Worm (Caenorhabditis elegans) whole organism, L4 larva: ENCODE measurements around the gene C01G10.15.
"Not testable (repeated sequence)": the region's sequence is repeated elsewhere in the genome, so short reads cannot be mapped to it uniquely, and the experiment has no call there.

ENCODE experiments used
- F10B5.3 ChIP-seq: sonication (generic microtip); optimal IDR thresholded peaks from 2 replicates; lab custom pipeline; 2016; ENCODE audit warnings: mild to moderate bottlenecking, missing genetic modification characterization, missing compliant biosample characterization
- F26F4.8 ChIP-seq: fragments of 200-800 bp; sonication (Bioruptor generic); conservative IDR thresholded peaks from 2 replicates; pipeline ENCODE4 v1.3.6; 2022; ENCODE audit warnings: missing genetic modification characterization, missing compliant biosample characterization
- T20F7.1 ChIP-seq: fragments of 200-800 bp; sonication (Bioruptor generic); optimal IDR thresholded peaks from 2 replicates; lab custom pipeline; 2018; ENCODE audit warnings: mild to moderate bottlenecking, missing genetic modification characterization, missing compliant biosample characterization
- ZK546.5 ChIP-seq, 2 experiments: sonication (generic microtip); optimal IDR thresholded peaks; 2 replicates each; lab custom pipeline; 2017; ENCODE audit warnings: missing biosample characterization in 2 of 2, missing genetic modification characterization in 2 of 2
- aly-2 ChIP-seq: sonication (generic microtip); optimal IDR thresholded peaks from 2 replicates; lab custom pipeline; 2018; ENCODE audit warnings: missing biosample characterization, missing genetic modification characterization
- attf-4 ChIP-seq: sonication (generic microtip); optimal IDR thresholded peaks from 3 replicates; lab custom pipeline; 2017; ENCODE audit warnings: missing biosample characterization, missing genetic modification characterization
- ceh-62 ChIP-seq: sonication (generic microtip); optimal IDR thresholded peaks from 2 replicates; lab custom pipeline; 2017; ENCODE audit warnings: missing biosample characterization, missing genetic modification characterization
- ceh-82 ChIP-seq: sonication (generic microtip); optimal IDR thresholded peaks from 2 replicates; lab custom pipeline; 2017; ENCODE audit warnings: missing biosample characterization, missing genetic modification characterization
- daf-12 ChIP-seq: fragments of 150-350 bp; optimal IDR thresholded peaks from 2 replicates; lab custom pipeline; 2014; ENCODE audit warnings: missing biosample characterization, missing genetic modification reagents, missing genetic modification characterization
- daf-16 ChIP-seq, 3 experiments: sonication (generic microtip); optimal IDR thresholded peaks; 2 replicates each; lab custom pipeline; 2016 to 2017; ENCODE audit warnings: missing genetic modification characterization in 3 of 3, missing genetic modification reagents in 3 of 3, mild to moderate bottlenecking in 2 of 3, missing compliant biosample characterization in 2 of 3, missing biosample characterization in 1 of 3, moderate library complexity in 1 of 3
- daf-19 ChIP-seq: fragments of 200-800 bp; sonication (Bioruptor generic); conservative IDR thresholded peaks from 2 replicates; pipeline ENCODE4 v1.3.6; 2022; ENCODE audit warnings: missing genetic modification characterization, missing compliant biosample characterization
- dmd-6 ChIP-seq: fragments of 200-800 bp; sonication (Bioruptor generic); IDR thresholded peaks from 2 replicates; pipeline ENCODE4 v1.3.6; 2022; ENCODE audit warnings: missing genetic modification reagents, missing genetic modification characterization, missing compliant biosample characterization
- dpl-1 ChIP-seq: fragments of 150-350 bp; optimal IDR thresholded peaks from 2 replicates; lab custom pipeline; 2014; ENCODE audit warnings: missing biosample characterization, missing genetic modification reagents, missing genetic modification characterization
- dve-1 ChIP-seq: sonication (generic microtip); optimal IDR thresholded peaks from 2 replicates; lab custom pipeline; 2017; ENCODE audit warnings: antibody characterized with exemption, mild to moderate bottlenecking, missing genetic modification characterization, missing compliant biosample characterization; ENCODE audit not compliant: insufficient read depth
- egl-27 ChIP-seq: sonication (generic microtip); optimal IDR thresholded peaks from 3 replicates; lab custom pipeline; 2017; ENCODE audit warnings: missing biosample characterization, missing genetic modification reagents, missing genetic modification characterization
- gei-8 ChIP-seq: fragments of 200-800 bp; sonication (Bioruptor generic); optimal IDR thresholded peaks from 2 replicates; lab custom pipeline; 2018; ENCODE audit warnings: mild to moderate bottlenecking, missing genetic modification characterization, missing compliant biosample characterization
- hif-1 ChIP-seq, 2 experiments: sonication (generic microtip); optimal IDR thresholded peaks; 2 replicates each; lab custom pipeline; 2016 to 2017; ENCODE audit warnings: missing compliant biosample characterization in 2 of 2, missing genetic modification characterization in 2 of 2, missing genetic modification reagents in 2 of 2, missing genotype in 2 of 2, mild to moderate bottlenecking in 1 of 2
- hlh-11 ChIP-seq: fragments of 200-800 bp; sonication (Bioruptor generic); optimal IDR thresholded peaks from 2 replicates; lab custom pipeline; 2018; ENCODE audit warnings: mild to moderate bottlenecking, missing genetic modification characterization, missing compliant biosample characterization
- lin-1 ChIP-seq: fragments of 200-800 bp; sonication (Bioruptor generic); IDR thresholded peaks from 2 replicates; pipeline ENCODE4 v1.3.6; 2022; ENCODE audit warnings: missing genetic modification reagents, missing genetic modification characterization, missing compliant biosample characterization
- lin-13 ChIP-seq: fragments of 150-350 bp; optimal IDR thresholded peaks from 2 replicates; lab custom pipeline; 2014; ENCODE audit warnings: missing biosample characterization, missing genetic modification reagents, missing genetic modification characterization
- lir-3 ChIP-seq: sonication (generic microtip); optimal IDR thresholded peaks from 2 replicates; lab custom pipeline; 2016; ENCODE audit warnings: mild to moderate bottlenecking, missing genetic modification characterization, missing compliant biosample characterization
- mdt-29 ChIP-seq: fragments of 200-800 bp; sonication (Bioruptor generic); IDR thresholded peaks from 2 replicates; pipeline ENCODE4 v1.3.6; 2022; ENCODE audit warnings: missing genetic modification reagents, missing genetic modification characterization, missing compliant biosample characterization
- mep-1 ChIP-seq: fragments of 150-350 bp; sonication (generic microtip); optimal IDR thresholded peaks from 3 replicates; lab custom pipeline; 2014; ENCODE audit warnings: missing biosample characterization, missing genetic modification characterization
- mes-2 ChIP-seq: sonication (generic microtip); optimal IDR thresholded peaks from 2 replicates; lab custom pipeline; 2016; ENCODE audit warnings: missing genotype, mild to moderate bottlenecking, missing genetic modification characterization, missing compliant biosample characterization; ENCODE audit not compliant: poor library complexity, severe bottlenecking
- nhr-111 ChIP-seq: fragments of 200-800 bp; sonication (Bioruptor generic); optimal IDR thresholded peaks from 2 replicates; lab custom pipeline; 2018; ENCODE audit warnings: mild to moderate bottlenecking, missing genetic modification characterization, missing compliant biosample characterization
- nhr-41 ChIP-seq: fragments of 200-800 bp; sonication (Bioruptor generic); IDR thresholded peaks from 2 replicates; pipeline ENCODE4 v1.3.6; 2022; ENCODE audit warnings: missing genetic modification reagents, missing genetic modification characterization, missing compliant biosample characterization
- nhr-48 ChIP-seq: sonication (generic microtip); optimal IDR thresholded peaks from 2 replicates; lab custom pipeline; 2016; ENCODE audit warnings: mild to moderate bottlenecking, missing genetic modification characterization, missing compliant biosample characterization
- nhr-6 ChIP-seq: fragments of 150-350 bp; optimal IDR thresholded peaks from 2 replicates; lab custom pipeline; 2014; ENCODE audit warnings: missing biosample characterization, missing genetic modification characterization
- pqm-1 ChIP-seq: sonication (generic microtip); optimal IDR thresholded peaks from 2 replicates; lab custom pipeline; 2017; ENCODE audit warnings: missing biosample characterization, missing genetic modification characterization
- saeg-2 ChIP-seq: fragments of 200-800 bp; sonication (Bioruptor generic); IDR thresholded peaks from 2 replicates; pipeline ENCODE4 v1.3.6; 2022; ENCODE audit warnings: missing genetic modification reagents, missing genetic modification characterization, missing compliant biosample characterization
- snpc-4 ChIP-seq: fragments of 150-350 bp; optimal IDR thresholded peaks from 2 replicates; lab custom pipeline; 2014; ENCODE audit warnings: missing biosample characterization, missing genetic modification characterization
- unc-39 ChIP-seq: sonication (generic microtip); optimal IDR thresholded peaks from 2 replicates; lab custom pipeline; 2017; ENCODE audit warnings: missing biosample characterization, missing genetic modification characterization
- zfp-2 ChIP-seq: sonication (generic microtip); optimal IDR thresholded peaks from 2 replicates; lab custom pipeline; 2016; ENCODE audit warnings: mild to moderate bottlenecking, missing genetic modification characterization, missing compliant biosample characterization
- zip-2 ChIP-seq: fragments of 150-350 bp; optimal IDR thresholded peaks from 2 replicates; lab custom pipeline; 2014; ENCODE audit warnings: missing biosample characterization, missing genetic modification characterization

Gene C01G10.15

ce11 chrV:15127413-15127812 lies 40.3 kb upstream of the C01G10.15 start, which contains the start of gene srj-27:
TSS of gene srj-27 (minus strand) at chrV:15127513.
- TF ChIP-seq F26F4.8 (no peak), gei-8 (GFP tag; lab: Kevin White, UChicago) (no peak), mdt-29 (GFP tag; lab: Robert Waterston, UW) (no peak), aly-2 (tag; lab: Kevin White, UChicago) (no peak), attf-4 (no peak), nhr-48 (no peak), unc-39 (tag; lab: Kevin White, UChicago) (no peak), nhr-41 (GFP tag; lab: Robert Waterston, UW) (no peak), ceh-82 (tag; lab: Kevin White, UChicago) (no peak), dve-1 (no peak), zip-2 (tag; lab: Kevin White, UChicago) (no peak), T20F7.1 (GFP tag; lab: Kevin White, UChicago) (no peak), egl-27 (tag; lab: Kevin White, UChicago) (no peak), nhr-6 (no peak), mep-1 (tag; lab: Kevin White, UChicago) (no peak)

- TF ChIP-seq dmd-6 = peak; percentile 40; the same call in 1 of the 2 replicates
Measured at ce11 chrV:15125162-15125561, 38.1 kb upstream of the C01G10.15 start, which contains the start of gene ugt-30. TSS of gene ugt-30 (minus strand) at chrV:15125262.

DNA sequence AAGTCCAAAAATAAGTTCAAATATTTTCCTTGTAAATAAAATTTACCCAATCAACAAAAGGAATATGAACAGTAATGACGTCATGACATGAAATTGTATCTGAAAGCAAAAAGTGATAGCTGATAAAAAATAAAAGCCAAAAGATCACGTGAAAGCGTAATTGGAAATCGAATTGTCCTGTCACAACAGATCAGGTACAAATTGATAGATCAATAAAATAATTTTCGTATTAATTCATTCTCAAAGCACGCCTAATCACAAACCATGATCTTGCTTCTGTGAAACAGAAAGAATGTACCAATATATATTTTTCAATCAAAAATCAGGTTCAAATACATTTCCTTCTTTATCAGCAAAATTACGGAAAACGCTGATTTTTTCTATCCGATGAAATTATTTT lies 32.4 kb upstream of the C01G10.15 start, which contains the start of gene flor-1:
Gene flor-1 (minus strand): TSS at position 101 of the 400 bp plus-strand sequence.
- TF ChIP-seq dve-1 = peak; percentile 20
- no peak for TF ChIP-seq lin-1 (GFP tag; lab: Robert Waterston, UW)
- TF ChIP-seq ZK546.5 (tag; optimal IDR thresholded peaks at IDR 0.05; lab: Kevin White, UChicago) = no peak
- no peak for TF ChIP-seq daf-12 (tag; lab: Kevin White, UChicago)

DNA sequence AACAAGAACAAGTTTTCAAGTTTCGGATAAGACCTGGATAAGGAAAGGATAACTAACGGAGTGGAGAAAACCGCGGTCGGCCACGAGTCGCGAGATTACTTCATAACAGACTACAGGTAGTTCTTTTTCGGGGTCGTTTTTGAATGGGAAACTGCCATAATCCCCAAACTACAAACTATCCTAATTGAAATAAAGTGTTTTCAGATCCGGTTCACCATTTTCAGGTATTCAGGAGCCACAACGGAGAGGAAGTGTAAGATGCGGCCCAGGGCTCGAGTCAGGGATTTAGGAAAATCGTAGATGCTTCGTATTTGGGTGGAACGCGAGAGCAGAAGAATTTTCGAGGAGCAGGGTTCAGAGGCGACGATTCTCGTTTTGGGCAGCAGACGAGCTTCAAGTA lies 28.9 kb upstream of the C01G10.15 start, which contains the start of gene T01G5.8:
Gene T01G5.8 (plus strand): TSS at position 301 of the 400 bp plus-strand sequence.
- TF ChIP-seq hlh-11 (tag; lab: Kevin White, UChicago); hif-1 (tag; optimal IDR thresholded peaks at IDR 0.05; lab: Kevin White, UChicago); daf-16 (GFP tag; optimal IDR thresholded peaks at IDR 0.05; lab: Kevin White, UChicago); daf-16 (tag; optimal IDR thresholded peaks at IDR 0.05; lab: Kevin White, UChicago): not testable (repeated sequence)
- TF ChIP-seq, all 104 proteins: peak for 0; not testable (repeated sequence) for 104

DNA sequence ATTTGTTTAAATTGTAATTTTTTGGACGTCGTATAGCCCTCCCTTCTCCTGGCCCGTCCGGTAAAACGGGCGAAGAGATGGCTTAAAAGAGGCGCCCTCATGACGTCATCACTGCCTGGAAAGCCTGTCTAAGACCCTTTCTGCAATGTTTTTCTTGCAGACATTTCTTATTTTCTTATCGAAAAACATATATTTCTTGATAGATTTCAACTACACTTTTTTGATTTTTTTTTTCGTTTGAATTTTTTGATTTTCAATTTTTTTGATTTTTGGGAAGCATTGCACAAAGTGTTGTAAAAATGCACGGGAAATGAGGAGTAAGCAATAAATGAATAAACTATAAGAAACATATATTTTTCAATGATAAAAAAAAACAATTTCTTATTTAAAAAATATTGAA lies 26.9 kb upstream of the C01G10.15 start, which contains the start of gene T01G5.6:
Gene T01G5.6 (minus strand): TSS at position 101 of the 400 bp plus-strand sequence.
- TF ChIP-seq zfp-2 (tag; lab: Kevin White, UChicago) = no peak
- no peak for TF ChIP-seq F10B5.3 (tag; lab: Kevin White, UChicago)
- TF ChIP-seq pqm-1 (tag; lab: Kevin White, UChicago) = no peak
- TF ChIP-seq nhr-111 (GFP tag; lab: Kevin White, UChicago) = no peak
- no peak for TF ChIP-seq gei-8 (GFP tag; lab: Kevin White, UChicago)
- no peak for TF ChIP-seq daf-19 (GFP tag; lab: Robert Waterston, UW)
- TF ChIP-seq saeg-2 (GFP tag; lab: Robert Waterston, UW) = no peak
- no peak for TF ChIP-seq ceh-82 (tag; lab: Kevin White, UChicago)
- TF ChIP-seq snpc-4 (tag; lab: Kevin White, UChicago) = no peak
- no peak for TF ChIP-seq dpl-1 (GFP tag; lab: Kevin White, UChicago)
- TF ChIP-seq lir-3 (tag; lab: Kevin White, UChicago) = no peak
- TF ChIP-seq lin-13 = no peak
- TF ChIP-seq F26F4.8 = no peak
- no peak for TF ChIP-seq ceh-62 (tag; lab: Kevin White, UChicago)
- TF ChIP-seq mes-2 (tag; lab: Kevin White, UChicago) = no peak
- TF ChIP-seq, all 104 proteins: peak for 0
